Worm (Caenorhabditis elegans) whole organism, mixed stage, embryonic: Measurements from ENCODE around the gene inft-2.

ENCODE experiments used
- elt-3 ChIP-seq: fragments of 150-350 bp; optimal IDR thresholded peaks from 2 replicates; lab custom pipeline; 2014; ENCODE audit warnings: missing biosample characterization, missing genetic modification characterization
- flh-1 ChIP-seq: fragments of 200-800 bp; sonication (Bioruptor generic); optimal IDR thresholded peaks from 2 replicates; lab custom pipeline; 2018; ENCODE audit warnings: mild to moderate bottlenecking, missing genetic modification characterization, moderate library complexity, missing compliant biosample characterization
- lin-13 ChIP-seq: fragments of 150-350 bp; optimal IDR thresholded peaks from 2 replicates; lab custom pipeline; 2014; ENCODE audit warnings: missing biosample characterization, missing genetic modification characterization
- mls-2 ChIP-seq: sonication (generic microtip); optimal IDR thresholded peaks from 2 replicates; lab custom pipeline; 2016; ENCODE audit warnings: mild to moderate bottlenecking, missing genetic modification characterization, moderate library complexity, missing compliant biosample characterization
- nhr-12 ChIP-seq: fragments of 150-350 bp; optimal IDR thresholded peaks from 2 replicates; lab custom pipeline; 2014; ENCODE audit warnings: missing biosample characterization, missing genetic modification characterization
- nhr-76 ChIP-seq: sonication (generic microtip); optimal IDR thresholded peaks from 2 replicates; lab custom pipeline; 2017; ENCODE audit warnings: missing biosample characterization, missing genetic modification characterization
- sem-2 ChIP-seq: fragments of 200-800 bp; sonication (Bioruptor generic); optimal IDR thresholded peaks from 2 replicates; lab custom pipeline; 2018; ENCODE audit warnings: mild to moderate bottlenecking, missing genetic modification characterization, missing compliant biosample characterization
- ztf-11 ChIP-seq: fragments of 150-350 bp; optimal IDR thresholded peaks from 2 replicates; lab custom pipeline; 2014; ENCODE audit warnings: missing biosample characterization, missing genetic modification characterization

DNA sequence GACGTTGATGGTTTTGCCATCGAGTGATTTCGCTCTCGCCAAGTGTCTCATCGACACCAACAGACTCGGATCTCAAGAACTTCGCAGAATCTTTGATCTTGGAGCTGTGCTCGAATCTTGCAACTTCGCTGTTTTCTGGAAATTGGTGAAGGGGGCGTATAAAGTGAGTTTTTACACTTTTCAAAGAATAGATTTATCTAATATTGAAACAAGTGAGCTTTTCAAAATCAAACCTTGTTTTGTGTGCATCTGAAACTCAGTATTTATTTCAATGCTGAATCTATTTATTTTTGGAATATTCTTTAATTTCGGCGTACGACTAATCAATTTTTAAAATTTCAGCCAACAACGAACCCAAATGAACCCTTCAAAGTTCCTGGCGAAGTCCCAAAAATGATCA lies 47.9 kb upstream of the inft-2 start:
- no peak for TF ChIP-seq elt-3
- TF ChIP-seq lin-13 (tag; lab: Kevin White, UChicago) = no peak
- TF ChIP-seq nhr-76 (tag; lab: Kevin White, UChicago) = no peak
- TF ChIP-seq sem-2 (GFP tag; lab: Kevin White, UChicago) = no peak
- no peak for TF ChIP-seq nhr-12 (tag; lab: Kevin White, UChicago)
- no peak for TF ChIP-seq flh-1
- TF ChIP-seq mls-2 (tag; lab: Kevin White, UChicago) = no peak
- no peak for TF ChIP-seq ztf-11
